Fruit fly (Drosophila melanogaster): Measurements from ENCODE around the gene CG42240.
A peak's percentile ranks its signal among the peaks of the same experiment; 100 is the strongest.

Gene CG42240

dm6 chrX:6350213-6350679 lies 19.6 kb downstream of the CG42240 start, which contains the start of the genes ND-B16.6 and kdn:
Gene ND-B16.6, minus strand, starts transcription at chrX:6350401.
Gene kdn, plus strand, starts transcription at chrX:6350629.
- TF ChIP-seq CG17801 (GFP tag; optimal IDR thresholded peaks at IDR 0.05; ENCODE audit: partially characterized antibody): no peak

dm6 chrX:6351917-6352768 lies 21.5 kb downstream of the CG42240 start:
- peak; percentile 64 for TF ChIP-seq CG17801 (GFP tag; optimal IDR thresholded peaks at IDR 0.05; ENCODE audit: partially characterized antibody)

dm6 chrX:6352769-6353612 lies 22.3 kb downstream of the CG42240 start:
- no peak for TF ChIP-seq CG17801 (GFP tag; optimal IDR thresholded peaks at IDR 0.05; ENCODE audit: partially characterized antibody)

- TF ChIP-seq CG17801 (GFP tag; optimal IDR thresholded peaks at IDR 0.05; ENCODE audit: partially characterized antibody): peak; percentile 89
These were observed 23.0 kb downstream of the CG42240 start for dm6 chrX:6353613-6353986.

- TF ChIP-seq CG17801 (GFP tag; optimal IDR thresholded peaks at IDR 0.05; ENCODE audit: partially characterized antibody): no peak
These were observed 23.5 kb downstream of the CG42240 start for dm6 chrX:6354163-6354562.

dm6 chrX:6355090-6355679 lies 24.5 kb downstream of the CG42240 start:
- TF ChIP-seq CG17801 (GFP tag; optimal IDR thresholded peaks at IDR 0.05; ENCODE audit: partially characterized antibody): no peak

- no peak for TF ChIP-seq CG17801 (GFP tag; optimal IDR thresholded peaks at IDR 0.05; ENCODE audit: partially characterized antibody)
These were observed 26.2 kb downstream of the CG42240 start for dm6 chrX:6356748-6357397.

dm6 chrX:6357456-6358007 lies 26.9 kb downstream of the CG42240 start:
- TF ChIP-seq CG17801 (GFP tag; optimal IDR thresholded peaks at IDR 0.05; ENCODE audit: partially characterized antibody): no peak

dm6 chrX:6358198-6358597 lies 27.6 kb downstream of the CG42240 start:
- TF ChIP-seq CG17801 (GFP tag; optimal IDR thresholded peaks at IDR 0.05; ENCODE audit: partially characterized antibody): no peak

dm6 chrX:6361215-6361614 lies 30.6 kb downstream of the CG42240 start:
- no peak for TF ChIP-seq CG17801 (GFP tag; optimal IDR thresholded peaks at IDR 0.05; ENCODE audit: partially characterized antibody)

dm6 chrX:6365632-6366356 lies 35.2 kb downstream of the CG42240 start, which contains the start of the genes swa and Marf:
Gene swa, minus strand, starts transcription at chrX:6365708.
Gene Marf, plus strand, starts transcription at chrX:6365949.
- TF ChIP-seq CG17801 (GFP tag; optimal IDR thresholded peaks at IDR 0.05; ENCODE audit: partially characterized antibody): no peak

dm6 chrX:6366357-6366691 lies 35.7 kb downstream of the CG42240 start:
- TF ChIP-seq CG17801 (GFP tag; optimal IDR thresholded peaks at IDR 0.05; ENCODE audit: partially characterized antibody): peak; percentile 95

dm6 chrX:6372769-6373197 lies 42.1 kb downstream of the CG42240 start, which contains the start of gene PpV:
Gene PpV, minus strand, starts transcription at chrX:6372915.
- peak; percentile 95 for TF ChIP-seq CG17801 (GFP tag; optimal IDR thresholded peaks at IDR 0.05; ENCODE audit: partially characterized antibody)

- TF ChIP-seq CG17801 (GFP tag; optimal IDR thresholded peaks at IDR 0.05; ENCODE audit: partially characterized antibody): no peak
These were observed 45.0 kb downstream of the CG42240 start for dm6 chrX:6375636-6376035.
